Fruit fly (Drosophila melanogaster): ENCODE data around the gene Rsf1.

Gene Rsf1

DNA sequence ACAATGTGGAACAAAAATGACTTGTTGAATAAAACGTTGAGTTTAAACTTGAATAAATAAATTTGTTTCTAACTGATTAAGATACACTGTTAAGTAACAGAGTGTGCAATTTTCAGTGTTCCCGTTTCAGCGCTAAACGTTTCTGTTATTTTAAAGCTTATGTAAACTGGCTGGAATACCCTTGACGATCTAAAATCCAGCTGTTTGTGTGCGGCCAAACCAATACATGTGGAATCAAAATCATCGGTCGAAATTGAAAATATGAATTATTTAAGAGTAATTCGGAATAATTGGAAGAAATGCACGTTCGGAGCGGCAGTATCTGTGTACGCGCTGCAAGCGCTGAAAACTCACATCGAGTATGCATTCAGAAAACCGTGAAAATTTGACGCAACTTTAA lies 6.5 kb upstream of the Rsf1 start, which contains the start of gene Mulk (continued):
- no peak for TF ChIP-seq CG9609 (GFP tag; optimal IDR thresholded peaks at IDR 0.05)
- TF ChIP-seq zf30C (GFP tag; optimal IDR thresholded peaks at IDR 0.05) = no peak
- TF ChIP-seq HLH54F (GFP tag; optimal IDR thresholded peaks at IDR 0.05) = no peak
- TF ChIP-seq Neu2 (GFP tag; optimal IDR thresholded peaks at IDR 0.05; ENCODE audit: borderline replicate concordance) = no peak
- no peak for TF ChIP-seq CG2116 (GFP tag; optimal IDR thresholded peaks at IDR 0.05)
- peak; percentile 91 for TF ChIP-seq pfk (GFP tag; optimal IDR thresholded peaks at IDR 0.05)
- no peak for TF ChIP-seq CG14667 (GFP tag; IDR thresholded peaks at IDR 0.05)
- TF ChIP-seq CG9215 (GFP tag; IDR thresholded peaks at IDR 0.05) = no peak
- TF ChIP-seq bcd (GFP tag; optimal IDR thresholded peaks at IDR 0.05) = no peak
- no peak for TF ChIP-seq CG11398 (GFP tag; optimal IDR thresholded peaks at IDR 0.05)
- TF ChIP-seq CG7372 (GFP tag; IDR thresholded peaks at IDR 0.05) = no peak
- TF ChIP-seq Rx (GFP tag; IDR thresholded peaks at IDR 0.05) = no peak
- no peak for TF ChIP-seq CG17186 (GFP tag; optimal IDR thresholded peaks at IDR 0.05)
- no peak for TF ChIP-seq Hey (tag; optimal IDR thresholded peaks at IDR 0.05)
- TF ChIP-seq CG13287 (GFP tag; IDR thresholded peaks at IDR 0.05; ENCODE audit: partially characterized antibody) = no peak
- no peak for TF ChIP-seq croc (GFP tag; conservative IDR thresholded peaks at IDR 0.05)
- no peak for TF ChIP-seq trh (GFP tag; optimal IDR thresholded peaks at IDR 0.05)
- no peak for TF ChIP-seq CG4707 (GFP tag; optimal IDR thresholded peaks at IDR 0.05)
- TF ChIP-seq fru (optimal IDR thresholded peaks at IDR 0.05) = no peak
- peak; percentile 98 for TF ChIP-seq wek (GFP tag; optimal IDR thresholded peaks at IDR 0.05)
- TF ChIP-seq ro (GFP tag; IDR thresholded peaks at IDR 0.05) = no peak
- TF ChIP-seq Poxn (GFP tag; IDR thresholded peaks at IDR 0.05) = no peak
- no peak for TF ChIP-seq CG6654 (GFP tag; optimal IDR thresholded peaks at IDR 0.05)
- TF ChIP-seq stwl (tag; optimal IDR thresholded peaks at IDR 0.05) = peak; percentile 36
- no peak for TF ChIP-seq CG12155 (GFP tag; optimal IDR thresholded peaks at IDR 0.05)
- TF ChIP-seq slp2 (GFP tag; optimal IDR thresholded peaks at IDR 0.05) = no peak
- peak; percentile 76 for TF ChIP-seq MBD-R2 (GFP tag; IDR thresholded peaks at IDR 0.05)
- no peak for TF ChIP-seq nau (GFP tag; optimal IDR thresholded peaks at IDR 0.05)
- no peak for TF ChIP-seq dmrt99B (tag; optimal IDR thresholded peaks at IDR 0.05)
- TF ChIP-seq Fer1 (GFP tag; optimal IDR thresholded peaks at IDR 0.05) = no peak
- TF ChIP-seq CG7963 (GFP tag; IDR thresholded peaks at IDR 0.05; ENCODE audit: partially characterized antibody) = no peak
- no peak for TF ChIP-seq Rfx (GFP tag; IDR thresholded peaks at IDR 0.05)
- TF ChIP-seq CG10321 (GFP tag; IDR thresholded peaks at IDR 0.05) = no peak
- no peak for TF ChIP-seq grau (tag; optimal IDR thresholded peaks at IDR 0.05)
- TF ChIP-seq CG9817 (tag; optimal IDR thresholded peaks at IDR 0.05) = no peak
- peak; percentile 36; the same call in 1 of the 2 replicates for TF ChIP-seq hbn (GFP tag; IDR thresholded peaks at IDR 0.05; ENCODE audit: partially characterized antibody)
- no peak for TF ChIP-seq onecut (GFP tag; IDR thresholded peaks at IDR 0.05)
- TF ChIP-seq CG12769 (tag; optimal IDR thresholded peaks at IDR 0.05) = no peak
- TF ChIP-seq CG3995 (GFP tag; optimal IDR thresholded peaks at IDR 0.05) = no peak
- TF ChIP-seq Kr (GFP tag; optimal IDR thresholded peaks at IDR 0.05) = no peak
- no peak for TF ChIP-seq CG4424 (GFP tag; optimal IDR thresholded peaks at IDR 0.05)
- peak in 1 of 2 experiments; percentile 81 for TF ChIP-seq Pdp1 (GFP tag; optimal IDR thresholded peaks at IDR 0.05)
- TF ChIP-seq otp (GFP tag; IDR thresholded peaks at IDR 0.05) = no peak
- peak; percentile 19 for TF ChIP-seq dm (GFP tag; optimal IDR thresholded peaks at IDR 0.05)
- no peak for TF ChIP-seq Eip74EF (GFP tag; optimal IDR thresholded peaks at IDR 0.05)
- no peak for TF ChIP-seq CG11696 (GFP tag; IDR thresholded peaks at IDR 0.05)
- TF ChIP-seq vfl (GFP tag; optimal IDR thresholded peaks at IDR 0.05) = no peak
- no peak for TF ChIP-seq ham (GFP tag; IDR thresholded peaks at IDR 0.05)
- no peak for TF ChIP-seq Taf1 (GFP tag; IDR thresholded peaks at IDR 0.05)
- TF ChIP-seq CG2129 (GFP tag; IDR thresholded peaks at IDR 0.05; ENCODE audit: partially characterized antibody) = no peak
- peak in 1 of 2 experiments; percentile 40 for TF ChIP-seq eve (GFP tag; optimal IDR thresholded peaks at IDR 0.05)
- no peak for TF ChIP-seq CG3065 (GFP tag; optimal IDR thresholded peaks at IDR 0.05)

Data from whole organism, embryonic.